Worm (Caenorhabditis elegans) whole organism, midembryonic: ENCODE measurements around the gene F47B10.8.

Experiments used
- flt-1 ChIP-seq: fragments of 200-800 bp; sonication (Bioruptor generic); IDR thresholded peaks from 2 replicates; pipeline ENCODE4 v1.3.6; 2022; ENCODE audit warnings: missing genetic modification characterization, missing compliant biosample characterization
- med-1 ChIP-seq: sonication (generic microtip); optimal IDR thresholded peaks from 2 replicates; lab custom pipeline; 2017; ENCODE audit warnings: missing genetic modification characterization, mild to moderate bottlenecking, missing compliant biosample characterization, antibody characterized with exemption, missing genetic modification reagents; ENCODE audit not compliant: insufficient read depth
- ztf-23 ChIP-seq: fragments of 200-800 bp; sonication (Bioruptor generic); IDR thresholded peaks from 2 replicates; pipeline ENCODE4 v1.3.6; 2022; ENCODE audit warnings: missing genetic modification reagents, missing genetic modification characterization, missing compliant biosample characterization
- ztf-29 ChIP-seq: fragments of 200-800 bp; sonication (Bioruptor generic); IDR thresholded peaks from 2 replicates; pipeline ENCODE4 v1.3.6; 2022; ENCODE audit warnings: missing genetic modification reagents, missing genetic modification characterization, missing compliant biosample characterization

DNA sequence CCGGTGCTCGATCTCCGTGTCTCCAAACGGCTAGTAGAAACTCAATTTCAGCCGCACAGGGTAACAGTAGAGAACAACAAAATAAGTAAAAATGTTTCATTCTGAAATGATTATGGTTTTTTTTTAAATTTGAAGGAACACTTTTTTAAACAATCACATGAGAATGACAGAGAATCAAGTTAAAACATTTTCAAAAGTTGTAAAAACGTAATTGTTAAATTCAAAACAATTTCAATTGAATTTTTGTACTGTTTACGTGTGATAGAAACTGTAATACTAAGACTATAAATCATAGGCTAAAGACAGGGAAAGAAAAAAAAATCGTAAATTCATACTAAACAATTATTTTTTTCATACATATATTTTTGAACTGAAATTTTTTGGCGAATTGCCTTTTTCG, 30.6 kb upstream of the F47B10.8 start, which contains the start of gene pho-7:
- TF ChIP-seq ztf-29 (GFP tag; lab: Robert Waterston, UW) (no peak), flt-1 (GFP tag; lab: Robert Waterston, UW) (no peak), ztf-23 (GFP tag; lab: Robert Waterston, UW) (no peak), med-1 (GFP tag; lab: Kevin White, UChicago) (no peak)
